Worm (Caenorhabditis elegans): Measurements from ENCODE around the gene ZC190.7.

- TF ChIP-seq unc-30 (tag; optimal IDR thresholded peaks at IDR 0.05) (no peak), ama-1 (optimal IDR thresholded peaks at IDR 0.05) (no peak), nhr-90 (tag; optimal IDR thresholded peaks at IDR 0.05; ENCODE audit: poor library complexity) (no peak), mep-1 (tag; optimal IDR thresholded peaks at IDR 0.05) (no peak), nhr-12 (tag; optimal IDR thresholded peaks at IDR 0.05) (no peak), aly-2 (tag; optimal IDR thresholded peaks at IDR 0.05) (peak; percentile 73), ztf-11 (tag; optimal IDR thresholded peaks at IDR 0.05) (no peak), mdl-1 (tag; optimal IDR thresholded peaks at IDR 0.05) (no peak), nhr-28 (tag; optimal IDR thresholded peaks at IDR 0.05) (no peak), rnt-1 (tag; optimal IDR thresholded peaks at IDR 0.05) (no peak), nhr-76 (tag; optimal IDR thresholded peaks at IDR 0.05) (no peak), elt-2 (tag; optimal IDR thresholded peaks at IDR 0.05) (no peak), pag-3 (tag; optimal IDR thresholded peaks at IDR 0.05; ENCODE audit: borderline replicate concordance, insufficient read depth) (no peak)
Measured at ce11 chrV:8671568-8672123, 15.0 kb downstream of the ZC190.7 start.
